Worm (Caenorhabditis elegans) whole organism, early embryonic: ENCODE data around the gene arf-6.

Source experiments
- B0310.2 ChIP-seq: sonication (generic microtip); optimal IDR thresholded peaks from 2 replicates; lab custom pipeline; 2016; ENCODE audit warnings: mild to moderate bottlenecking, missing genetic modification characterization, missing compliant biosample characterization
- F13C5.2 ChIP-seq: sonication (generic microtip); optimal IDR thresholded peaks from 2 replicates; lab custom pipeline; 2017; ENCODE audit warnings: mild to moderate bottlenecking, missing genetic modification characterization, inconsistent platforms, missing compliant biosample characterization
- aly-1 ChIP-seq: sonication (generic microtip); optimal IDR thresholded peaks from 2 replicates; lab custom pipeline; 2016; ENCODE audit warnings: missing genetic modification characterization, missing compliant biosample characterization
- ama-1 ChIP-seq: fragments of 150-350 bp; optimal IDR thresholded peaks from 2 replicates; lab custom pipeline; 2014
- ceh-13 ChIP-seq: fragments of 200-800 bp; sonication (Bioruptor generic); optimal IDR thresholded peaks from 2 replicates; lab custom pipeline; 2018; ENCODE audit warnings: mild to moderate bottlenecking, missing genetic modification characterization, missing compliant biosample characterization
- ceh-36 ChIP-seq: sonication (generic microtip); optimal IDR thresholded peaks from 2 replicates; lab custom pipeline; 2016; ENCODE audit warnings: missing genetic modification characterization, inconsistent platforms, missing compliant biosample characterization
- ets-7 ChIP-seq: sonication (generic microtip); optimal IDR thresholded peaks from 2 replicates; lab custom pipeline; 2016; ENCODE audit warnings: missing genotype, missing genetic modification characterization, missing compliant biosample characterization
- flt-1 ChIP-seq: fragments of 200-800 bp; sonication (Bioruptor generic); IDR thresholded peaks from 2 replicates; pipeline ENCODE4 v1.3.6; 2022; ENCODE audit warnings: missing genetic modification characterization, missing compliant biosample characterization
- hmbx-1 ChIP-seq: sonication (generic microtip); optimal IDR thresholded peaks from 2 replicates; lab custom pipeline; 2016; ENCODE audit warnings: mild to moderate bottlenecking, missing genetic modification characterization, missing compliant biosample characterization
- hmg-4 ChIP-seq: fragments of 200-800 bp; sonication (Bioruptor generic); optimal IDR thresholded peaks from 2 replicates; lab custom pipeline; 2018; ENCODE audit warnings: mild to moderate bottlenecking, missing genetic modification characterization, missing compliant biosample characterization
- hnd-1 ChIP-seq: sonication (generic microtip); optimal IDR thresholded peaks from 2 replicates; lab custom pipeline; 2016; ENCODE audit warnings: missing genetic modification characterization, missing compliant biosample characterization
- pes-1 ChIP-seq: fragments of 200-800 bp; sonication (Bioruptor generic); IDR thresholded peaks from 2 replicates; pipeline ENCODE4 v1.3.6; 2022; ENCODE audit warnings: missing genetic modification reagents, missing genetic modification characterization, missing compliant biosample characterization
- scrt-1 ChIP-seq: fragments of 200-800 bp; sonication (Bioruptor generic); IDR thresholded peaks from 2 replicates; pipeline ENCODE4 v1.3.6; 2022; ENCODE audit warnings: missing genetic modification characterization, missing compliant biosample characterization
- sea-1 ChIP-seq: fragments of 200-800 bp; sonication (Bioruptor generic); conservative IDR thresholded peaks from 2 replicates; pipeline ENCODE4 v1.3.6; 2022; ENCODE audit warnings: missing genetic modification characterization, missing compliant biosample characterization
- tbx-11 ChIP-seq: fragments of 200-800 bp; sonication (Bioruptor generic); IDR thresholded peaks from 2 replicates; pipeline ENCODE4 v1.3.6; 2022; ENCODE audit warnings: missing genetic modification characterization, missing compliant biosample characterization
- tbx-37 ChIP-seq: fragments of 200-800 bp; sonication (Bioruptor generic); conservative IDR thresholded peaks from 2 replicates; pipeline ENCODE4 v1.3.6; 2022; ENCODE audit warnings: missing genetic modification reagents, missing genetic modification characterization, missing compliant biosample characterization
- tra-4 ChIP-seq: sonication (generic microtip); optimal IDR thresholded peaks from 2 replicates; lab custom pipeline; 2017; ENCODE audit warnings: missing genetic modification characterization, missing compliant biosample characterization

Gene arf-6

ce11 chrIV:16924092-16924491 is 22.8 kb upstream of the arf-6 start, which contains the start of gene nep-24:
Gene nep-24 (plus strand): TSS chrIV:16924392.
- no peak for TF ChIP-seq hmg-4 (GFP tag; lab: Kevin White, UChicago)
- TF ChIP-seq ama-1 (lab: Kevin White, UChicago): no peak
- TF ChIP-seq ets-7: no peak
- no peak for TF ChIP-seq flt-1 (GFP tag; lab: Robert Waterston, UW)
- no peak for TF ChIP-seq scrt-1 (GFP tag; lab: Robert Waterston, UW)
- no peak for TF ChIP-seq tbx-11 (GFP tag; lab: Robert Waterston, UW)
- TF ChIP-seq B0310.2 (tag; lab: Kevin White, UChicago): no peak
- TF ChIP-seq hmbx-1 (tag; lab: Kevin White, UChicago): no peak
- no peak for TF ChIP-seq ceh-13
- TF ChIP-seq sea-1: no peak
- no peak for TF ChIP-seq aly-1 (tag; lab: Kevin White, UChicago)

- TF ChIP-seq tbx-11 (GFP tag; lab: Robert Waterston, UW): 0 out of 2 replicates have a peak, but pooled peaks have one; percentile 21
- no peak for TF ChIP-seq tbx-37 (GFP tag; lab: Robert Waterston, UW)
- TF ChIP-seq pes-1 (GFP tag; lab: Robert Waterston, UW): 0 out of 2 replicates have a peak, but pooled peaks have one; percentile 13
Observed at ce11 chrIV:16925363-16925863, 21.5 kb upstream of the arf-6 start.

ce11 chrIV:16926558-16926957 is 20.4 kb upstream of the arf-6 start:
- TF ChIP-seq ama-1 (lab: Kevin White, UChicago): no peak
- no peak for TF ChIP-seq aly-1 (tag; lab: Kevin White, UChicago)
- no peak for TF ChIP-seq sea-1
- TF ChIP-seq ceh-13: no peak
- no peak for TF ChIP-seq hnd-1 (tag; lab: Kevin White, UChicago)
- TF ChIP-seq tra-4: no peak
- TF ChIP-seq scrt-1 (GFP tag; lab: Robert Waterston, UW): no peak
- TF ChIP-seq tbx-11 (GFP tag; lab: Robert Waterston, UW): no peak
- no peak for TF ChIP-seq tbx-37 (GFP tag; lab: Robert Waterston, UW)
- TF ChIP-seq ets-7: no peak
- TF ChIP-seq F13C5.2 (tag; lab: Kevin White, UChicago): no peak
- no peak for TF ChIP-seq flt-1 (GFP tag; lab: Robert Waterston, UW)
- no peak for TF ChIP-seq B0310.2 (tag; lab: Kevin White, UChicago)
- TF ChIP-seq hmbx-1 (tag; lab: Kevin White, UChicago): no peak

DNA sequence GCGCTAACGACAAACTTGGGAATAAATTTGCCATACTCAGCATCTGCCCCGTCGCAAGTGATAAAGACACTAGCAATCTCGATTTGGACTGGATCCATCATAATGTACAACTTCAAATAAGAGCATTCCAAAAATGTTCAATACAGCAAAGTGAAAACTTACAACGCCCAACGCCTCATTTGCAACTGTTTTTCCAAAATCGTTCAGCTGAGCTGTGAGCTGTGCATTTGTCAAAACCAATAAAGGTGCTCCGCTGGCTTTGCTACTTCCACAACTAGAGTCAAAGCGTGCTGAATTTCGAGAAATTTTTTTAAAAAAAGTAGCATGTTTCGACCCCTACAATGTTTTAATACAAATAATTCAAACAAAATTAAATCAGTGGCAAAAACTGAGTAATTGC is 15.8 kb upstream of the arf-6 start, which contains the start of gene Y116A8C.49:
Gene Y116A8C.49, minus strand, starts transcription at position 101 of the 400 bp plus-strand sequence.
- TF ChIP-seq B0310.2 (tag; lab: Kevin White, UChicago) (no peak), tra-4 (no peak), ets-7 (no peak), hnd-1 (tag; lab: Kevin White, UChicago) (no peak), ceh-13 (no peak), F13C5.2 (tag; lab: Kevin White, UChicago) (no peak), aly-1 (tag; lab: Kevin White, UChicago) (no peak), sea-1 (no peak), hmbx-1 (tag; lab: Kevin White, UChicago) (no peak), ama-1 (lab: Kevin White, UChicago) (no peak)

ce11 chrIV:16936053-16936452 is 10.9 kb upstream of the arf-6 start:
- TF ChIP-seq sea-1: no peak
- TF ChIP-seq tbx-11 (GFP tag; lab: Robert Waterston, UW): no peak
- no peak for TF ChIP-seq tra-4
- TF ChIP-seq flt-1 (GFP tag; lab: Robert Waterston, UW): no peak
- TF ChIP-seq B0310.2 (tag; lab: Kevin White, UChicago): no peak
- no peak for TF ChIP-seq hmg-4 (GFP tag; lab: Kevin White, UChicago)
- no peak for TF ChIP-seq ama-1 (lab: Kevin White, UChicago)
- TF ChIP-seq pes-1 (GFP tag; lab: Robert Waterston, UW): no peak

DNA sequence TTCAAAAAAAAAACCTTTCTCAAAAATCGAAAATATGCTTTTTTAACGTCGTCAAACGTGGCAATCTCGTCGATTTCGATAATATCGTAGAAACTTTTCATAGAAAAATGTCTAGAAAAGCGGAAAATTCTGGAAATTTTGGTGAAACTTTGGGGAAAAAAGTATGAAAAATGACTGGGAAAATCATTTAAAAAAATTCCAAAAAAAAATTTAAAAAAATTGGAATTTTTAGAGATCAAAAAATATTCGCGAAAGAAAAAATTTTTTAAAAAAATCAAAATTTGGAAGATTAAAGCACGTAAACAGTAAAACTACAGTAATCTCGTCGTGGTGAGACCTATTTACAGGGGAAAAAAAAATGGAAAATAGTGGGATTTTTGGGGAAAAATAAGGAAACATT is 7.9 kb upstream of the arf-6 start, which contains the start of gene Y116A8C.10:
Gene Y116A8C.10, minus strand, starts transcription at position 101 of the 400 bp plus-strand sequence.
- TF ChIP-seq hmbx-1 (tag; lab: Kevin White, UChicago): no peak
- TF ChIP-seq flt-1 (GFP tag; lab: Robert Waterston, UW): no peak
- no peak for TF ChIP-seq tbx-37 (GFP tag; lab: Robert Waterston, UW)

ce11 chrIV:16949767-16950166 is 2.8 kb downstream of the arf-6 start, which contains the start of gene rad-54.B:
Gene rad-54.B (plus strand): TSS chrIV:16950067.
- no peak for TF ChIP-seq tra-4
- TF ChIP-seq ets-7: no peak
- TF ChIP-seq hmbx-1 (tag; lab: Kevin White, UChicago): no peak
- TF ChIP-seq pes-1 (GFP tag; lab: Robert Waterston, UW): no peak
- no peak for TF ChIP-seq ceh-36 (tag; lab: Kevin White, UChicago)
- TF ChIP-seq hmg-4 (GFP tag; lab: Kevin White, UChicago): no peak
- no peak for TF ChIP-seq ceh-13
- no peak for TF ChIP-seq scrt-1 (GFP tag; lab: Robert Waterston, UW)
- TF ChIP-seq B0310.2 (tag; lab: Kevin White, UChicago): no peak

ce11 chrIV:16952389-16952788 is 5.5 kb downstream of the arf-6 start:
- TF ChIP-seq tra-4 (no peak), hmbx-1 (tag; lab: Kevin White, UChicago) (no peak), hmg-4 (GFP tag; lab: Kevin White, UChicago) (no peak)
